Fruit fly (Drosophila melanogaster): Measurements from ENCODE around the gene Lmpt.
"Not testable (repeated sequence)": the region's sequence is repeated elsewhere in the genome, so short reads cannot be mapped to it uniquely, and the experiment has no call there.

Lmpt gene

DNA sequence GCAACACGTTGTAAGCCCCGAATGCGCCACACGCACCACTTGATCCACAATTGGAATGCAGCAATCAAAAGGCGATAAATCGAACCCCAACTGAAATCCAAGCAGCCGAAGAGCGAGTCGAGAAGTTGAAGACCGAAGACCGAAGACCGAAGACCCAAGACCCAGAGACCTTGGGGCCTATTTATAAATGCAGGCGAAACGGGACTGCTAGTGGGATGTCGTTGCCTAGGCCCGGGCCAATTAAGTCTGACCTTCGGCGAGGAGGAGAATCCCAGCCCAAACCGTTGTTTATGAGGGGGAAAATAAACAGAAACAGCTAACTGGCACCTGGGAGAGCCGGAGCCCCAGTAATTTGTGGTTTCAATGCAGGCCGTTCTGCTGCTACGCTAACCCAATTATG lies 71.6 kb downstream of the Lmpt start:
- TF ChIP-seq psq (GFP tag; optimal IDR thresholded peaks at IDR 0.05), result no peak
- no peak for TF ChIP-seq Sp1 (GFP tag; optimal IDR thresholded peaks at IDR 0.05)
- no peak for TF ChIP-seq sage (GFP tag; optimal IDR thresholded peaks at IDR 0.05)

DNA sequence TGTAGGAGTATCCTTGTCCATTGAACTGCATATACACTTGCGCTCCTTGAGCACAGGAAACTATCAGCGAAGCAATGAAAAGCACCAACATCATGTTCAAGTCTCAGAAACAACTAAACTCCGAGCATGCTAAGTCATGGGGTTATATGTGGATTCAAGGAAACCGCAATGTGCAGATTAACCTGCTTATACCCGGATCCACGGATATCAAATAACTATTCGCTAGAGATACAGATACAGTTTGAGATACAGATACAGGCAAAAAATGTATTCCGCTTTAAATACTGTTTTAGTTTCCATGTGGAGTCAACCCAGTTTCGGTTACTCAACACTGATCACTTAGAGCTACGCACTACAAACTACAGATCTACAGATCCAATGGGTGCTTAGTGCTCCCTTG lies 73.8 kb downstream of the Lmpt start, which contains the start of gene CG13022:
CG13022 (minus strand) TSS at position 101 of the 400 bp plus-strand sequence.
- TF ChIP-seq rgr (GFP tag; optimal IDR thresholded peaks at IDR 0.05), result no peak
- TF ChIP-seq Abd-B (GFP tag; optimal IDR thresholded peaks at IDR 0.05), result no peak
- TF ChIP-seq br (GFP tag; optimal IDR thresholded peaks at IDR 0.05), result no peak
- no peak for TF ChIP-seq Sp1 (GFP tag; optimal IDR thresholded peaks at IDR 0.05)
- TF ChIP-seq N (GFP tag; optimal IDR thresholded peaks at IDR 0.05), result no peak
- TF ChIP-seq CG9705 (GFP tag; optimal IDR thresholded peaks at IDR 0.05), result no peak
- no peak for TF ChIP-seq GATAd (GFP tag; optimal IDR thresholded peaks at IDR 0.05)
- no peak for TF ChIP-seq jim (GFP tag; optimal IDR thresholded peaks at IDR 0.05)
- TF ChIP-seq Rel (GFP tag; optimal IDR thresholded peaks at IDR 0.05), result no peak
- no peak for TF ChIP-seq Rel (tag; optimal IDR thresholded peaks at IDR 0.05)
- TF ChIP-seq pan (optimal IDR thresholded peaks at IDR 0.05), result no peak
- no peak for TF ChIP-seq tai (GFP tag; optimal IDR thresholded peaks at IDR 0.05)

DNA sequence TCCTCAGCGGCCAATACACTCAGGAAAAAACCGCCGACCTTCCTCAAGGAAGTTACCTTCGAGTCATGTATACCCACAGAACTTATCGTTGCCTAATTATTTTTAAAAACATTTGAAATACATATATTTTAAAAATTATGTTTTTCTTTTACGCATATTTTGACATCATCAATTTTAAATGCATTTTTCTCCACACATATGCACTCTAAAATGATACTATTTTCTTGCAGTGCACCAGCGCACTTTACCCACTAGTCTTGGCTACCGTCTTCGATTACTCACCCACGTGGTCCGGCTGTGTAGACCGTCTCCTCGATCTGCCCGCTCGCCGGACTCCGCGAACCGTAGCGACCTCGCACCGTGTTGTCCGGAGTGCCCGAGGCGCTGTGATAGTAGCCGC lies 76.2 kb downstream of the Lmpt start:
- TF ChIP-seq rgr (GFP tag; optimal IDR thresholded peaks at IDR 0.05) (peak; percentile 4), sv (GFP tag; optimal IDR thresholded peaks at IDR 0.05) (no peak), HLH106 (tag; optimal IDR thresholded peaks at IDR 0.05) (no peak), brk (GFP tag; optimal IDR thresholded peaks at IDR 0.05) (no peak), dsf (GFP tag; optimal IDR thresholded peaks at IDR 0.05; ENCODE audit: borderline replicate concordance) (no peak), br (GFP tag; optimal IDR thresholded peaks at IDR 0.05) (peak; percentile 16)

DNA sequence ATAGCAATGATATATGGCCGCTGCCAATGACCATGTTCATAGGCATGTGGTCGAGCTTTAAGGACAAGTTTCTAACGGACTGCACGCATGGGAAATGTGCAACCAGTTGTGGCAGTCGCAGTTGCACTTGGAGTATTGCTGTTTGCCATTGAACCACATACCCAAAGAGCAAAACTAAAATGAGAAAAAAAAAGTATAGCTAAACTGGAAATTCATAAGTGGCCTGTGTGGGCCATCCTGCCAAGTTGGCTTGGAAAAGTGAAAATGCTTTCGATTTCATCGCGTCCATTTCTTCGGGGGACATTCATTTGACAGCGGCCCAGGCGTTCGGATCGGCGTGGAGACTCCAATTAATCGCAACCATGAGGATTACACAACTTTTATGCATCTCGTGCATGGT lies 79.0 kb downstream of the Lmpt start, which contains the start of gene Obp73a:
Obp73a (plus strand) TSS at position 301 of the 400 bp plus-strand sequence.
- TF ChIP-seq tai (GFP tag; optimal IDR thresholded peaks at IDR 0.05) (no peak), dl (GFP tag; optimal IDR thresholded peaks at IDR 0.05; ENCODE audit: insufficient read depth in 1 of 2, partially characterized antibody in 2 of 2) (no peak), sv (GFP tag; optimal IDR thresholded peaks at IDR 0.05) (no peak), Myc (optimal IDR thresholded peaks at IDR 0.05) (no peak), Hnf4 (GFP tag; optimal IDR thresholded peaks at IDR 0.05) (no peak), ey (GFP tag; optimal IDR thresholded peaks at IDR 0.05) (no peak), br (GFP tag; optimal IDR thresholded peaks at IDR 0.05) (no peak), Hr83 (GFP tag; optimal IDR thresholded peaks at IDR 0.05; ENCODE audit: poor library complexity, severe bottlenecking) (no peak)

DNA sequence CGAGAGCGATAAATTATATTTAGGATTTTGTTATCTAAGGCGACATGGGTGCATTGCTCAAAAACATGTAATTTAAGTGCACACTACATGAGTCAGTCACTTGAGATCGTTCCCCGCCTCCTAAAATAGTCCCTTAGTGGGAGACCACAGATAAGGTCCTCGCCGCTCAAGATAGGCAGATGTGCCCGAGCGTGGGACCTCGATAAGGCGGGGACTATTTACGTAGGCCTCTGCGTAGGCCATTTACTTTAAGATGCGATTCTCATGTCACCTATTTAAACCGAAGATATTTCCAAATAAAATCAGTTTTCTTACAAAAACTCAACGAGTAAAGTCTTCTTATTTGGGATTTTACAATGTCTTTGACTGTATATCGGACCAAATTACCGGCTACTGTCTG lies 89.4 kb downstream of the Lmpt start, which contains the start of gene Ogdh:
Ogdh (plus strand) TSS at position 301 of the 400 bp plus-strand sequence.
- TF ChIP-seq rgr (GFP tag; optimal IDR thresholded peaks at IDR 0.05); foxo (GFP tag; optimal IDR thresholded peaks at IDR 0.05); Rel (GFP tag; optimal IDR thresholded peaks at IDR 0.05); Rel (tag; optimal IDR thresholded peaks at IDR 0.05): not testable (repeated sequence)

DNA sequence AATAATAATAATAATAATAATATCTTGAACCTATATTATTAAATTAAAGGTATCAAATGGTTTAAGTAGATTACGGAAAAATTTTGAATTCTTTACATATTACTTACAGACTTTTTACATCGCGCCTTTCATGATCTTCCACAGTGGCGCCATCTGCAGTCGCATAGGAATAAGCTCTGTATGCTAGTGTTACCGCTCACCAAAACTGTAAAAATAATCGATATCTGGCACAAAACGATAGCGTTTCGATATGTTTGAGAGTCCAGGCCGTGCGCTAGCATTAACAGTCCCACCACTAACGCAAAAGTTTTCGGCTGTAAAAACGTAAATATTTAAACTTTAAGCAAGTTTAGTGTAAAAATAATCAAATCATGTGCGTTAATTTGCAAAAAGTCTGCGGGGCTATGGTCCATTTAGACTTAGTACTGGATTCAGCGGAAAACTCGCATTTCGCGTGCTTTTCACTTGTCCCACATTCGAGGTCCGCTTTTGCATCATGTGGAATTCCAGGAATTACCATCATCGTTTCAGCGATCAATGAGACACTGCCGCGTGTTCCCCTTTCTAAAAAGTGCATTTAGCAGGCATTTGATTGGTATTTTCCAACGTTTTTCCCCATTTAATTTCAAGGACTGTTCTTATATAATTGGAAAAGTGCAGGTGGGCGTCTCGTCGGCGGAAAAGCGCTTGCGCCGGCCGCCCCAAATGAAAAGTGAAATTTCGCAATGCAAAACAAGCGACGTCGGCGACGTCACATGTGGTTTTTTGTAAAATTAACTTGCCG lies 90.3 kb downstream of the Lmpt start:
- peak; percentile 17 for TF ChIP-seq sage (GFP tag; optimal IDR thresholded peaks at IDR 0.05)
- TF ChIP-seq fru (GFP tag; optimal IDR thresholded peaks at IDR 0.05), result no peak
- TF ChIP-seq h (GFP tag; optimal IDR thresholded peaks at IDR 0.05), result peak; percentile 48
- no peak for TF ChIP-seq Dfd (GFP tag; optimal IDR thresholded peaks at IDR 0.05)
- no peak for TF ChIP-seq GATAd (GFP tag; optimal IDR thresholded peaks at IDR 0.05)
- TF ChIP-seq Rel (GFP tag; optimal IDR thresholded peaks at IDR 0.05), result no peak
- peak; percentile 68 for TF ChIP-seq Rel (tag; optimal IDR thresholded peaks at IDR 0.05)
- TF ChIP-seq ey (GFP tag; optimal IDR thresholded peaks at IDR 0.05), result no peak
- TF ChIP-seq brk (GFP tag; optimal IDR thresholded peaks at IDR 0.05), result peak; percentile 68
- TF ChIP-seq dl (GFP tag; optimal IDR thresholded peaks at IDR 0.05; ENCODE audit: insufficient read depth in 1 of 2, partially characterized antibody in 2 of 2), result peak in 1 of 2 experiments; percentile 35
- no peak for TF ChIP-seq tai (GFP tag; optimal IDR thresholded peaks at IDR 0.05)
- peak; percentile 47 for TF ChIP-seq Myc (optimal IDR thresholded peaks at IDR 0.05)
- TF ChIP-seq sv (GFP tag; optimal IDR thresholded peaks at IDR 0.05), result no peak
- TF ChIP-seq Hr78 (GFP tag; optimal IDR thresholded peaks at IDR 0.05), result no peak
- TF ChIP-seq lola (GFP tag; optimal IDR thresholded peaks at IDR 0.05), result no peak
- peak; percentile 35 for TF ChIP-seq rgr (GFP tag; optimal IDR thresholded peaks at IDR 0.05)
- TF ChIP-seq Mio (GFP tag; optimal IDR thresholded peaks at IDR 0.05), result no peak
- no peak for TF ChIP-seq psq (GFP tag; optimal IDR thresholded peaks at IDR 0.05)
- peak; percentile 34 for TF ChIP-seq Hnf4 (GFP tag; optimal IDR thresholded peaks at IDR 0.05)
- TF ChIP-seq woc (GFP tag; optimal IDR thresholded peaks at IDR 0.05), result no peak
- no peak for TF ChIP-seq CG32264 (GFP tag; optimal IDR thresholded peaks at IDR 0.05)
- peak in 1 of 2 experiments; percentile 28 for TF ChIP-seq foxo (GFP tag; optimal IDR thresholded peaks at IDR 0.05)
- peak; percentile 50 for TF ChIP-seq Hr83 (GFP tag; optimal IDR thresholded peaks at IDR 0.05; ENCODE audit: poor library complexity, severe bottlenecking)
- TF ChIP-seq Vsx2 (GFP tag; optimal IDR thresholded peaks at IDR 0.05; ENCODE audit: partially characterized antibody), result no peak

All from whole organism, wandering third instar larva.